Fruit fly (Drosophila melanogaster) whole organism: ENCODE results near the gene lost.

Experiments
- CG8478 ChIP-seq: fragments of >200 bp; optimal IDR thresholded peaks from 2 replicates; lab custom pipeline; 2018; ENCODE audit warnings: inconsistent platforms
- Dll ChIP-seq: fragments of >200 bp; optimal IDR thresholded peaks from 2 replicates; lab custom pipeline; 2017
- EcR ChIP-seq, 2 experiments: fragments of >200 bp; optimal IDR thresholded peaks; 2 replicates each; lab custom pipeline; 2017; ENCODE audit warnings: missing biosample characterization in 2 of 2, missing genetic modification characterization in 2 of 2, missing genetic modification reagents in 2 of 2

DNA sequence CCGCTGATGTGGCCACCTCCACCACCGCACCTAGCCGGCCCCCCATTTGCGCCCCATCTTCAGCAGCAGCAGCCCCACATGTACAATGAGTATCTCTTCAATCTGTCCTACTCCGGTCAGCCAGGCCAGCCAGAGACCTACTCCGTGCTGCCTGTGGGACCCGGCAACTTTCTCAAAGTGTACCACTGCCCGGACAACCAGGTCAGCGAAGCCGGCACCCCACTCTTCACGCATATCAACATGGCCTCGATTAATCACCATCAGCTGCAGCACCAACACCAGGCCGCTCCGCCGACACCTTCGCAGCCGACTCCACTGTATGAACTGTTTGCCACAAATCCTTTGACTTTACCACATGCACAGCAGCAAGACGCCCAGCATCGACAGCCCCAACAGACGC lies 34.9 kb downstream of the lost start:
- no peak for TF ChIP-seq Dll (lab: Kevin White, UChicago)
- no peak for TF ChIP-seq CG8478 (lab: Kevin White, UChicago)
- TF ChIP-seq EcR (GFP tag; optimal IDR thresholded peaks at IDR 0.05; lab: Kevin White, UChicago): no peak
